Worm (Caenorhabditis elegans): ENCODE results near the gene taf-9.

The taf-9 gene

ce11 chrIII:13624226-13624625, at the start of gene taf-9:
taf-9 (plus strand) TSS chrIII:13624276.
- no peak for TF ChIP-seq unc-62 (GFP tag; optimal IDR thresholded peaks at IDR 0.05)

ce11 chrIII:13575610-13576232, 48.4 kb upstream of the taf-9 start, which contains the start of gene osm-7:
osm-7 (plus strand) TSS chrIII:13576182.
- TF ChIP-seq unc-62 (GFP tag; optimal IDR thresholded peaks at IDR 0.05) = no peak

ce11 chrIII:13580076-13580475, 44.0 kb upstream of the taf-9 start:
- TF ChIP-seq unc-62 (GFP tag; optimal IDR thresholded peaks at IDR 0.05) = no peak

- no peak for TF ChIP-seq unc-62 (GFP tag; optimal IDR thresholded peaks at IDR 0.05)
Observed at ce11 chrIII:13580538-13580937, 43.5 kb upstream of the taf-9 start, which contains the start of gene T05D4.5. T05D4.5 (plus strand) TSS chrIII:13580838.

ce11 chrIII:13581727-13582126, 42.3 kb upstream of the taf-9 start:
- TF ChIP-seq unc-62 (GFP tag; optimal IDR thresholded peaks at IDR 0.05) = no peak

ce11 chrIII:13600254-13600653, 23.8 kb upstream of the taf-9 start:
- no peak for TF ChIP-seq unc-62 (GFP tag; optimal IDR thresholded peaks at IDR 0.05)

ce11 chrIII:13604834-13605233, 19.2 kb upstream of the taf-9 start:
- TF ChIP-seq unc-62 (GFP tag; optimal IDR thresholded peaks at IDR 0.05) = no peak

- no peak for TF ChIP-seq unc-62 (GFP tag; optimal IDR thresholded peaks at IDR 0.05)
Observed at ce11 chrIII:13606016-13606530, 18.0 kb upstream of the taf-9 start, which contains the start of gene act-5. act-5 (minus strand) TSS chrIII:13606066.

- no peak for TF ChIP-seq unc-62 (GFP tag; optimal IDR thresholded peaks at IDR 0.05)
Observed at ce11 chrIII:13606865-13607264, 17.2 kb upstream of the taf-9 start.

ce11 chrIII:13607833-13608232, 16.2 kb upstream of the taf-9 start, which contains the start of gene shpk-1:
shpk-1 (plus strand) TSS chrIII:13608020.
- TF ChIP-seq unc-62 (GFP tag; optimal IDR thresholded peaks at IDR 0.05) = no peak

- TF ChIP-seq unc-62 (GFP tag; optimal IDR thresholded peaks at IDR 0.05) = no peak
Observed at ce11 chrIII:13614206-13614605, 9.9 kb upstream of the taf-9 start.

- TF ChIP-seq unc-62 (GFP tag; optimal IDR thresholded peaks at IDR 0.05) = no peak
Observed at ce11 chrIII:13614751-13615150, 9.3 kb upstream of the taf-9 start.

- TF ChIP-seq unc-62 (GFP tag; optimal IDR thresholded peaks at IDR 0.05) = no peak
Observed at ce11 chrIII:13615530-13615929, 8.5 kb upstream of the taf-9 start.

- no peak for TF ChIP-seq unc-62 (GFP tag; optimal IDR thresholded peaks at IDR 0.05)
Observed at ce11 chrIII:13616793-13617192, 7.3 kb upstream of the taf-9 start, which contains the start of gene T12D8.9. T12D8.9 (plus strand) TSS chrIII:13617104.

ce11 chrIII:13621012-13621411, 3.1 kb upstream of the taf-9 start:
- TF ChIP-seq unc-62 (GFP tag; optimal IDR thresholded peaks at IDR 0.05) = no peak

- TF ChIP-seq unc-62 (GFP tag; optimal IDR thresholded peaks at IDR 0.05) = no peak
Observed at ce11 chrIII:13621717-13622116, 2.4 kb upstream of the taf-9 start.

- no peak for TF ChIP-seq unc-62 (GFP tag; optimal IDR thresholded peaks at IDR 0.05)
Observed at ce11 chrIII:13622268-13622667, 1.8 kb upstream of the taf-9 start, which contains the start of gene hip-1. hip-1 (minus strand) TSS chrIII:13622492.

Measured in whole organism, dauer.